Worm (Caenorhabditis elegans) whole organism, young adult: ENCODE results near the gene T28H11.8.
"Not testable (repeated sequence)": the region's sequence is repeated elsewhere in the genome, so short reads cannot be mapped to it uniquely, and the experiment has no call there.

Experiments
- C06A6.2 ChIP-seq: fragments of 200-800 bp; sonication (Bioruptor generic); conservative IDR thresholded peaks from 2 replicates; pipeline ENCODE4 v1.3.6; 2022; ENCODE audit warnings: missing genetic modification characterization, missing compliant biosample characterization
- Y56A3A.18 ChIP-seq: fragments of 200-800 bp; sonication (Bioruptor generic); IDR thresholded peaks from 2 replicates; pipeline ENCODE4 v1.3.6; 2022; ENCODE audit warnings: missing genetic modification reagents, missing genetic modification characterization, missing compliant biosample characterization
- ama-1 ChIP-seq, 3 experiments: fragments of 150-350 bp in 1 of 3; sonication (generic microtip) in 2 of 3; optimal IDR thresholded peaks; 2 replicates each; lab custom pipeline; 2014 to 2018; ENCODE audit warnings: missing biosample characterization in 2 of 3, missing genetic modification characterization in 2 of 3, missing genetic modification reagents in 2 of 3
- ceh-91 ChIP-seq: fragments of 200-800 bp; sonication (Bioruptor generic); IDR thresholded peaks from 2 replicates; pipeline ENCODE4 v1.3.6; 2022; ENCODE audit warnings: missing genetic modification reagents, missing genetic modification characterization, missing compliant biosample characterization
- dpl-1 ChIP-seq: fragments of 150-350 bp; optimal IDR thresholded peaks from 2 replicates; lab custom pipeline; 2014; ENCODE audit warnings: missing biosample characterization, missing genetic modification reagents, missing genetic modification characterization
- egl-18 ChIP-seq: fragments of 200-800 bp; sonication (Bioruptor generic); IDR thresholded peaks from 2 replicates; pipeline ENCODE4 v1.3.6; 2022; ENCODE audit warnings: missing genetic modification reagents, missing genetic modification characterization, missing compliant biosample characterization
- gei-17 ChIP-seq: fragments of 200-800 bp; sonication (Bioruptor generic); optimal IDR thresholded peaks from 2 replicates; lab custom pipeline; 2018; ENCODE audit warnings: mild to moderate bottlenecking, missing genetic modification characterization, missing compliant biosample characterization
- hlh-26 ChIP-seq: fragments of 200-800 bp; sonication (Bioruptor generic); conservative IDR thresholded peaks from 2 replicates; pipeline ENCODE4 v1.3.6; 2022; ENCODE audit warnings: missing genetic modification reagents, missing genetic modification characterization, missing compliant biosample characterization
- hsf-1 ChIP-seq: fragments of 200-800 bp; sonication (Bioruptor generic); IDR thresholded peaks from 2 replicates; pipeline ENCODE4 v1.3.6; 2022; ENCODE audit warnings: missing genetic modification reagents, missing genetic modification characterization, missing compliant biosample characterization
- nfya-1 ChIP-seq: sonication (generic microtip); optimal IDR thresholded peaks from 2 replicates; lab custom pipeline; 2017; ENCODE audit warnings: antibody characterized with exemption, missing compliant biosample characterization, missing genetic modification characterization, borderline replicate concordance; ENCODE audit not compliant: insufficient read depth
- nhr-27 ChIP-seq: fragments of 200-800 bp; sonication (Bioruptor generic); optimal IDR thresholded peaks from 2 replicates; lab custom pipeline; 2018; ENCODE audit warnings: mild to moderate bottlenecking, missing genetic modification characterization, moderate library complexity, missing compliant biosample characterization
- sea-2 ChIP-seq: fragments of 200-800 bp; sonication (Bioruptor generic); IDR thresholded peaks from 2 replicates; pipeline ENCODE4 v1.3.6; 2022; ENCODE audit warnings: missing genetic modification characterization, missing compliant biosample characterization

ce11 chrIV:5011025-5011424 is 9.4 kb downstream of the T28H11.8 start:
- not testable (repeated sequence) for TF ChIP-seq hlh-26; C06A6.2 (GFP tag; lab: Robert Waterston, UW); nhr-27 (tag; lab: Kevin White, UChicago); gei-17; dpl-1; sea-2 (GFP tag; lab: Robert Waterston, UW); egl-18 (GFP tag; lab: Robert Waterston, UW); ama-1 (optimal IDR thresholded peaks at IDR 0.05; lab: Kevin White, UChicago); ama-1 (GFP tag; optimal IDR thresholded peaks at IDR 0.05; lab: Kevin White, UChicago); nfya-1 (tag; lab: Kevin White, UChicago); ceh-91 (GFP tag; lab: Robert Waterston, UW); Y56A3A.18 (GFP tag; lab: Robert Waterston, UW); hsf-1 (GFP tag; lab: Robert Waterston, UW)
